Worm (Caenorhabditis elegans): ENCODE measurements around the gene F53C11.4.

Gene F53C11.4

DNA sequence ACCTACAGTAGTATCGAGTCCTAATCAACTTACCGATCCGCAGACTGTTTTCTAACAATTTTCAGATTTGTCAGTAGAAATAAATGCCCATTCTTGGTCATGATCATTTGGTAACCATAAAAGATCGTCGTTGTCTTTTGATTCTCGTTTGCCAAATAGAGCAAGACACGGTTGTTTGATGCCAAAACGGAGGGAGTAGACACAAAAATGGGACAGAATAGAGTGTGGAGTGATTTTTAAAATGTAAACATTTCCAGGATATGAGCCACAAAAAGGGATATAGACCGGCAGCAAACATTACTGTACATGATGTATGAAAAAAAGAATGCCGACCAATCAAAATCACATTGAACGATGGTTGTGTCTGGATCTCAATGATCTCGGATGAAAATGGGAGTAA, 29.7 kb upstream of the F53C11.4 start, which contains the start of gene F55B12.2:
F55B12.2 (minus strand) TSS at position 101 of the 400 bp plus-strand sequence.
- TF ChIP-seq elt-1 (tag; optimal IDR thresholded peaks at IDR 0.05; ENCODE audit: borderline replicate concordance, insufficient read depth): no peak
- no peak for TF ChIP-seq snpc-4 (tag; optimal IDR thresholded peaks at IDR 0.05)
- no peak for TF ChIP-seq ceh-43 (GFP tag; optimal IDR thresholded peaks at IDR 0.05)
- TF ChIP-seq nhr-12 (tag; optimal IDR thresholded peaks at IDR 0.05): no peak
- TF ChIP-seq pha-4 (tag; optimal IDR thresholded peaks at IDR 0.05): no peak
- no peak for TF ChIP-seq ztf-11 (tag; optimal IDR thresholded peaks at IDR 0.05)
- TF ChIP-seq unc-39 (tag; optimal IDR thresholded peaks at IDR 0.05): no peak
- no peak for TF ChIP-seq ceh-39 (tag; optimal IDR thresholded peaks at IDR 0.05)
- TF ChIP-seq sptf-1 (tag; optimal IDR thresholded peaks at IDR 0.05): no peak
- TF ChIP-seq ham-2 (GFP tag; optimal IDR thresholded peaks at IDR 0.05): no peak
- no peak for TF ChIP-seq blmp-1 (tag; optimal IDR thresholded peaks at IDR 0.05)
- no peak for TF ChIP-seq zip-8 (tag; optimal IDR thresholded peaks at IDR 0.05)
- no peak for TF ChIP-seq M03D4.4 (tag; optimal IDR thresholded peaks at IDR 0.05)
- no peak for TF ChIP-seq unc-120 (tag; optimal IDR thresholded peaks at IDR 0.05; ENCODE audit: poor library complexity, severe bottlenecking)
- no peak for TF ChIP-seq tbx-8 (GFP tag; optimal IDR thresholded peaks at IDR 0.05)
- TF ChIP-seq mab-5 (tag; optimal IDR thresholded peaks at IDR 0.05): no peak

DNA sequence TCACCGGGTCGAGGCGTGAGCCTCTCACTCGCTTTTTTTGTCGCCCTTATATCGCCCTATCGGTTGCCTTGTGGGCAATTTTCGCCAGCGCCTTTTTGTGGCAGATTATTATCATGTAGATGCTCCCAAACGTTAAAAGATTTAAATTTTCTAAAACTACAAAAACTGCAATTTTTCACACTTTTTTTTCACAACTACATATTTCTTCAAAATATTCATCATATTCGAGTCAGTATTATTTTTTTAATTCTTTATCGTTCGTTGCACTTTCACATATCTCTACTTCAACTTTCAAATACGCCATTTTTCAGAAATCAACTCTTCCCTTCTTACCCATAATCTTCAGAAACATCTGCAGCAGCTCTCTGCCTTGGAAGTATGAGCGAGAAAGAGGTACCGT, 25.8 kb upstream of the F53C11.4 start, which contains the start of gene ceh-24:
ceh-24 (plus strand) TSS at position 301 of the 400 bp plus-strand sequence.
- no peak for TF ChIP-seq sem-2 (GFP tag; optimal IDR thresholded peaks at IDR 0.05)
- no peak for TF ChIP-seq pha-4 (tag; optimal IDR thresholded peaks at IDR 0.05)
- TF ChIP-seq nhr-28 (tag; optimal IDR thresholded peaks at IDR 0.05): no peak
- TF ChIP-seq ces-1 (GFP tag; optimal IDR thresholded peaks at IDR 0.05): no peak
- TF ChIP-seq hlh-1 (tag; optimal IDR thresholded peaks at IDR 0.05): no peak
- no peak for TF ChIP-seq ztf-11 (tag; optimal IDR thresholded peaks at IDR 0.05)
- no peak for TF ChIP-seq M03D4.4 (tag; optimal IDR thresholded peaks at IDR 0.05)
- no peak for TF ChIP-seq lin-13 (tag; optimal IDR thresholded peaks at IDR 0.05)
- TF ChIP-seq blmp-1 (tag; optimal IDR thresholded peaks at IDR 0.05): no peak
- no peak for TF ChIP-seq elt-1 (tag; optimal IDR thresholded peaks at IDR 0.05; ENCODE audit: borderline replicate concordance, insufficient read depth)
- TF ChIP-seq nhr-237 (tag; optimal IDR thresholded peaks at IDR 0.05): no peak
- TF ChIP-seq flh-1 (GFP tag; optimal IDR thresholded peaks at IDR 0.05): no peak
- no peak for TF ChIP-seq nhr-12 (tag; optimal IDR thresholded peaks at IDR 0.05)
- no peak for TF ChIP-seq sptf-1 (tag; optimal IDR thresholded peaks at IDR 0.05)
- no peak for TF ChIP-seq mep-1 (tag; optimal IDR thresholded peaks at IDR 0.05)
- no peak for TF ChIP-seq unc-39 (tag; optimal IDR thresholded peaks at IDR 0.05)
- TF ChIP-seq mab-5 (tag; optimal IDR thresholded peaks at IDR 0.05): no peak

- TF ChIP-seq ces-1 (GFP tag; optimal IDR thresholded peaks at IDR 0.05) (peak; percentile 89), elt-3 (tag; optimal IDR thresholded peaks at IDR 0.05) (no peak), hlh-1 (tag; optimal IDR thresholded peaks at IDR 0.05) (no peak)
These were observed 25.2 kb upstream of the F53C11.4 start for ce11 chrV:13812330-13812729.

ce11 chrV:13808462-13808867, 21.3 kb upstream of the F53C11.4 start:
- peak; percentile 69 for TF ChIP-seq cnd-1 (tag; optimal IDR thresholded peaks at IDR 0.05)
- no peak for TF ChIP-seq elt-1 (tag; optimal IDR thresholded peaks at IDR 0.05; ENCODE audit: borderline replicate concordance, insufficient read depth)
- no peak for TF ChIP-seq nhr-28 (tag; optimal IDR thresholded peaks at IDR 0.05)
- TF ChIP-seq ceh-83 (GFP tag; optimal IDR thresholded peaks at IDR 0.05): no peak
- TF ChIP-seq tbx-8 (GFP tag; optimal IDR thresholded peaks at IDR 0.05): no peak
- no peak for TF ChIP-seq unc-39 (tag; optimal IDR thresholded peaks at IDR 0.05)
- no peak for TF ChIP-seq nhr-12 (tag; optimal IDR thresholded peaks at IDR 0.05)
- peak; percentile 53 for TF ChIP-seq sptf-1 (tag; optimal IDR thresholded peaks at IDR 0.05)
- TF ChIP-seq lin-13 (tag; optimal IDR thresholded peaks at IDR 0.05): peak; percentile 15
- TF ChIP-seq lsy-2 (tag; optimal IDR thresholded peaks at IDR 0.05): peak; percentile 16
- no peak for TF ChIP-seq ceh-43 (GFP tag; optimal IDR thresholded peaks at IDR 0.05)
- no peak for TF ChIP-seq snpc-4 (tag; optimal IDR thresholded peaks at IDR 0.05)
- peak; percentile 74 for TF ChIP-seq mep-1 (tag; optimal IDR thresholded peaks at IDR 0.05)
- TF ChIP-seq ceh-39 (tag; optimal IDR thresholded peaks at IDR 0.05): peak; percentile 78
- no peak for TF ChIP-seq flh-1 (GFP tag; optimal IDR thresholded peaks at IDR 0.05)
- TF ChIP-seq ces-1 (GFP tag; optimal IDR thresholded peaks at IDR 0.05): peak; percentile 43
- peak; percentile 96 for TF ChIP-seq ham-2 (GFP tag; optimal IDR thresholded peaks at IDR 0.05)
- no peak for TF ChIP-seq mab-5 (tag; optimal IDR thresholded peaks at IDR 0.05)
- no peak for TF ChIP-seq lin-32 (GFP tag; optimal IDR thresholded peaks at IDR 0.05)
- no peak for TF ChIP-seq blmp-1 (tag; optimal IDR thresholded peaks at IDR 0.05)
- TF ChIP-seq pha-4 (tag; optimal IDR thresholded peaks at IDR 0.05): peak; percentile 64
- TF ChIP-seq sem-2 (GFP tag; optimal IDR thresholded peaks at IDR 0.05): no peak
- TF ChIP-seq mls-2 (tag; optimal IDR thresholded peaks at IDR 0.05): peak; percentile 75
- peak; percentile 76 for TF ChIP-seq nhr-2 (tag; optimal IDR thresholded peaks at IDR 0.05)
- no peak for TF ChIP-seq bed-3 (GFP tag; optimal IDR thresholded peaks at IDR 0.05)
- TF ChIP-seq elt-3 (tag; optimal IDR thresholded peaks at IDR 0.05): no peak
- peak; percentile 56 for TF ChIP-seq unc-62 (GFP tag; optimal IDR thresholded peaks at IDR 0.05)
- TF ChIP-seq nhr-76 (tag; optimal IDR thresholded peaks at IDR 0.05): no peak
- TF ChIP-seq zip-8 (tag; optimal IDR thresholded peaks at IDR 0.05): peak; percentile 3
- no peak for TF ChIP-seq nhr-237 (tag; optimal IDR thresholded peaks at IDR 0.05)
- peak; percentile 9 for TF ChIP-seq drap-1 (GFP tag; optimal IDR thresholded peaks at IDR 0.05)
- TF ChIP-seq M03D4.4 (tag; optimal IDR thresholded peaks at IDR 0.05): peak; percentile 45
- no peak for TF ChIP-seq ztf-11 (tag; optimal IDR thresholded peaks at IDR 0.05)
- TF ChIP-seq unc-120 (tag; optimal IDR thresholded peaks at IDR 0.05; ENCODE audit: poor library complexity, severe bottlenecking): peak; percentile 74
- TF ChIP-seq hlh-1 (tag; optimal IDR thresholded peaks at IDR 0.05): peak; percentile 80

Measured in whole organism, mixed stage, embryonic.